Worm (Caenorhabditis elegans) whole organism, L4 larva: ENCODE results near the gene srh-250.

Source experiments
- D1046.2 ChIP-seq: fragments of 200-800 bp; sonication (Bioruptor generic); IDR thresholded peaks from 2 replicates; pipeline ENCODE4 v1.3.6; 2022; ENCODE audit warnings: missing genetic modification characterization, missing compliant biosample characterization
- F26F4.8 ChIP-seq: fragments of 200-800 bp; sonication (Bioruptor generic); conservative IDR thresholded peaks from 2 replicates; pipeline ENCODE4 v1.3.6; 2022; ENCODE audit warnings: missing genetic modification characterization, missing compliant biosample characterization
- F37D6.2 ChIP-seq: sonication (generic microtip); optimal IDR thresholded peaks from 2 replicates; lab custom pipeline; 2016; ENCODE audit warnings: mild to moderate bottlenecking, missing genetic modification characterization, missing compliant biosample characterization
- F44E2.7 ChIP-seq: fragments of 200-800 bp; sonication (Bioruptor generic); IDR thresholded peaks from 2 replicates; pipeline ENCODE4 v2.1.2; 2022; ENCODE audit warnings: missing genetic modification characterization, missing compliant biosample characterization
- F49E8.2 ChIP-seq: sonication (generic microtip); optimal IDR thresholded peaks from 2 replicates; lab custom pipeline; 2016; ENCODE audit warnings: missing compliant biosample characterization, mild to moderate bottlenecking, missing genetic modification characterization, borderline replicate concordance
- R02D3.7 ChIP-seq: fragments of 150-350 bp; sonication (generic microtip); optimal IDR thresholded peaks from 3 replicates; lab custom pipeline; 2014; ENCODE audit warnings: missing biosample characterization, missing genetic modification characterization
- Y5F2A.4 ChIP-seq: fragments of 200-800 bp; sonication (Bioruptor generic); optimal IDR thresholded peaks from 2 replicates; lab custom pipeline; 2018; ENCODE audit warnings: mild to moderate bottlenecking, missing genetic modification characterization, missing compliant biosample characterization
- Y75B8A.6 ChIP-seq: fragments of 200-800 bp; sonication (Bioruptor generic); IDR thresholded peaks from 2 replicates; pipeline ENCODE4 v1.3.6; 2022; ENCODE audit warnings: missing genetic modification reagents, missing genetic modification characterization, missing compliant biosample characterization
- attf-4 ChIP-seq: sonication (generic microtip); optimal IDR thresholded peaks from 3 replicates; lab custom pipeline; 2017; ENCODE audit warnings: missing biosample characterization, missing genetic modification characterization
- ceh-20 ChIP-seq: fragments of 200-800 bp; sonication (Bioruptor generic); IDR thresholded peaks from 2 replicates; pipeline ENCODE4 v1.3.6; 2022; ENCODE audit warnings: missing genetic modification reagents, missing genetic modification characterization, missing compliant biosample characterization
- ceh-32 ChIP-seq: sonication (generic microtip); optimal IDR thresholded peaks from 2 replicates; lab custom pipeline; 2016; ENCODE audit warnings: mild to moderate bottlenecking, missing genetic modification characterization, missing compliant biosample characterization; ENCODE audit not compliant: poor library complexity
- ceh-82 ChIP-seq: sonication (generic microtip); optimal IDR thresholded peaks from 2 replicates; lab custom pipeline; 2017; ENCODE audit warnings: missing biosample characterization, missing genetic modification characterization
- dmd-9 ChIP-seq: fragments of 200-800 bp; sonication (Bioruptor generic); IDR thresholded peaks from 2 replicates; pipeline ENCODE4 v1.3.6; 2022; ENCODE audit warnings: missing genetic modification reagents, missing genetic modification characterization, missing compliant biosample characterization
- dve-1 ChIP-seq: sonication (generic microtip); optimal IDR thresholded peaks from 2 replicates; lab custom pipeline; 2017; ENCODE audit warnings: antibody characterized with exemption, mild to moderate bottlenecking, missing genetic modification characterization, missing compliant biosample characterization; ENCODE audit not compliant: insufficient read depth
- lin-38 ChIP-seq: fragments of 200-800 bp; sonication (Bioruptor generic); IDR thresholded peaks from 2 replicates; pipeline ENCODE4 v1.3.6; 2022; ENCODE audit warnings: missing genetic modification reagents, missing genetic modification characterization, missing compliant biosample characterization
- lin-39 ChIP-seq: fragments of 150-350 bp; optimal IDR thresholded peaks from 2 replicates; lab custom pipeline; 2014; ENCODE audit warnings: missing biosample characterization, missing genetic modification reagents, missing genetic modification characterization
- lir-3 ChIP-seq: sonication (generic microtip); optimal IDR thresholded peaks from 2 replicates; lab custom pipeline; 2016; ENCODE audit warnings: mild to moderate bottlenecking, missing genetic modification characterization, missing compliant biosample characterization
- mdl-1 ChIP-seq, 2 experiments: fragments of 150-350 bp in 1 of 2; sonication (generic microtip) in 1 of 2; optimal IDR thresholded peaks; 2 replicates each; lab custom pipeline; 2014 to 2017; ENCODE audit warnings: missing biosample characterization in 2 of 2, missing genetic modification characterization in 2 of 2
- mdt-29 ChIP-seq: fragments of 200-800 bp; sonication (Bioruptor generic); IDR thresholded peaks from 2 replicates; pipeline ENCODE4 v1.3.6; 2022; ENCODE audit warnings: missing genetic modification reagents, missing genetic modification characterization, missing compliant biosample characterization
- mep-1 ChIP-seq: fragments of 150-350 bp; sonication (generic microtip); optimal IDR thresholded peaks from 3 replicates; lab custom pipeline; 2014; ENCODE audit warnings: missing biosample characterization, missing genetic modification characterization
- mxl-2 ChIP-seq: fragments of 200-800 bp; sonication (Bioruptor generic); conservative IDR thresholded peaks from 2 replicates; pipeline ENCODE4 v1.3.6; 2022; ENCODE audit warnings: missing genetic modification reagents, missing genetic modification characterization, missing compliant biosample characterization
- mxl-3 ChIP-seq: fragments of 200-800 bp; sonication (Bioruptor generic); optimal IDR thresholded peaks from 2 replicates; lab custom pipeline; 2018; ENCODE audit warnings: mild to moderate bottlenecking, missing genetic modification characterization, missing compliant biosample characterization
- nhr-10 ChIP-seq: fragments of 150-350 bp; optimal IDR thresholded peaks from 2 replicates; lab custom pipeline; 2014; ENCODE audit warnings: missing biosample characterization, missing genetic modification characterization
- nhr-102 ChIP-seq: sonication (generic microtip); optimal IDR thresholded peaks from 2 replicates; lab custom pipeline; 2016; ENCODE audit warnings: mild to moderate bottlenecking, missing genetic modification characterization, moderate library complexity, missing compliant biosample characterization
- nhr-111 ChIP-seq: fragments of 200-800 bp; sonication (Bioruptor generic); optimal IDR thresholded peaks from 2 replicates; lab custom pipeline; 2018; ENCODE audit warnings: mild to moderate bottlenecking, missing genetic modification characterization, missing compliant biosample characterization
- nhr-42 ChIP-seq: fragments of 200-800 bp; sonication (Bioruptor generic); IDR thresholded peaks from 2 replicates; pipeline ENCODE4 v1.3.6; 2022; ENCODE audit warnings: missing genetic modification characterization, missing compliant biosample characterization
- nhr-6 ChIP-seq: fragments of 150-350 bp; optimal IDR thresholded peaks from 2 replicates; lab custom pipeline; 2014; ENCODE audit warnings: missing biosample characterization, missing genetic modification characterization
- nhr-77 ChIP-seq: fragments of 150-350 bp; optimal IDR thresholded peaks from 2 replicates; lab custom pipeline; 2014; ENCODE audit warnings: missing biosample characterization, missing genetic modification characterization
- pha-4 ChIP-seq, 2 experiments: fragments of 150-350 bp in 1 of 2; fragments of 200-800 bp in 1 of 2; sonication (Bioruptor generic) in 1 of 2; IDR thresholded peaks in 1 of 2; optimal IDR thresholded peaks in 1 of 2; 2 replicates each; pipeline versions ENCODE4 v1.3.6 to Lab custom; 2014 to 2022; ENCODE audit warnings: missing genetic modification characterization in 2 of 2, missing genetic modification reagents in 2 of 2, missing biosample characterization in 1 of 2, missing compliant biosample characterization in 1 of 2
- php-3 ChIP-seq: fragments of 200-800 bp; sonication (Bioruptor generic); IDR thresholded peaks from 2 replicates; pipeline ENCODE4 v1.3.6; 2022; ENCODE audit warnings: missing genetic modification reagents, missing genetic modification characterization, missing compliant biosample characterization
- snpc-1.2 ChIP-seq: fragments of 200-800 bp; sonication (Bioruptor generic); IDR thresholded peaks from 2 replicates; pipeline ENCODE4 v1.3.6; 2022; ENCODE audit warnings: missing genetic modification reagents, missing genetic modification characterization, missing compliant biosample characterization
- unc-130 ChIP-seq: sonication (generic microtip); optimal IDR thresholded peaks from 2 replicates; lab custom pipeline; 2016; ENCODE audit warnings: missing genetic modification reagents, missing genetic modification characterization, missing compliant biosample characterization
- zag-1 ChIP-seq: fragments of 150-350 bp; optimal IDR thresholded peaks from 2 replicates; lab custom pipeline; 2014; ENCODE audit warnings: missing biosample characterization, missing genetic modification characterization
- zip-11 ChIP-seq: fragments of 200-800 bp; sonication (Bioruptor generic); IDR thresholded peaks from 2 replicates; pipeline ENCODE4 v1.3.6; 2022; ENCODE audit warnings: missing genetic modification characterization, missing compliant biosample characterization
- ztf-11 ChIP-seq: fragments of 150-350 bp; optimal IDR thresholded peaks from 2 replicates; lab custom pipeline; 2014; ENCODE audit warnings: missing biosample characterization, missing genetic modification characterization

Gene srh-250

ce11 chrII:3864652-3865051 lies 13.8 kb upstream of the srh-250 start, which contains the start of gene nhr-261:
TSS of gene nhr-261 (minus strand) at chrII:3864752.
- no peak for TF ChIP-seq mdl-1 (tag; optimal IDR thresholded peaks at IDR 0.05; lab: Kevin White, UChicago)
- TF ChIP-seq nhr-111, result no peak
- no peak for TF ChIP-seq F37D6.2
- no peak for TF ChIP-seq pha-4 (GFP tag; IDR thresholded peaks at IDR 0.05; lab: Robert Waterston, UW)
- no peak for TF ChIP-seq pha-4 (tag; optimal IDR thresholded peaks at IDR 0.05; lab: Kevin White, UChicago)
- no peak for TF ChIP-seq zip-11 (GFP tag; lab: Robert Waterston, UW)
- TF ChIP-seq D1046.2 (GFP tag; lab: Robert Waterston, UW), result no peak
- TF ChIP-seq F44E2.7 (GFP tag; lab: Robert Waterston, UW), result no peak
- TF ChIP-seq zag-1 (tag; lab: Kevin White, UChicago), result no peak
- TF ChIP-seq ztf-11 (tag; lab: Kevin White, UChicago), result no peak
- TF ChIP-seq, all 104 proteins: peak for 0

ce11 chrII:3869601-3870000 lies 8.8 kb upstream of the srh-250 start, which contains the start of gene oac-10:
TSS of gene oac-10 (plus strand) at chrII:3869901.
- TF ChIP-seq nhr-77 (tag; lab: Kevin White, UChicago) (no peak), R02D3.7 (tag; lab: Kevin White, UChicago) (no peak), Y75B8A.6 (GFP tag; lab: Robert Waterston, UW) (no peak), attf-4 (no peak), nhr-10 (tag; lab: Kevin White, UChicago) (no peak), mep-1 (tag; lab: Kevin White, UChicago) (no peak), mxl-2 (GFP tag; lab: Robert Waterston, UW) (no peak), nhr-42 (no peak), nhr-102 (tag; lab: Kevin White, UChicago) (no peak)

ce11 chrII:3877127-3877526 lies 1.3 kb upstream of the srh-250 start, which contains the start of gene nep-3:
TSS of gene nep-3 (minus strand) at chrII:3877227.
- TF ChIP-seq dmd-9 (GFP tag; lab: Robert Waterston, UW) (no peak), lir-3 (tag; lab: Kevin White, UChicago) (no peak), F49E8.2 (no peak), ceh-20 (no peak), dve-1 (tag; lab: Kevin White, UChicago) (no peak), nhr-6 (tag; lab: Kevin White, UChicago) (no peak), lin-39 (no peak)

- TF ChIP-seq Y5F2A.4 (GFP tag; lab: Kevin White, UChicago), result no peak
- no peak for TF ChIP-seq F26F4.8 (GFP tag; lab: Robert Waterston, UW)
- no peak for TF ChIP-seq mxl-3 (GFP tag; lab: Kevin White, UChicago)
- TF ChIP-seq snpc-1.2 (GFP tag; lab: Robert Waterston, UW), result no peak
- TF ChIP-seq mdt-29, result no peak
- TF ChIP-seq lin-38 (GFP tag; lab: Robert Waterston, UW), result no peak
- no peak for TF ChIP-seq unc-130 (GFP tag; lab: Kevin White, UChicago)
- no peak for TF ChIP-seq nhr-10 (tag; lab: Kevin White, UChicago)
- no peak for TF ChIP-seq lir-3 (tag; lab: Kevin White, UChicago)
- TF ChIP-seq ceh-82 (tag; lab: Kevin White, UChicago), result no peak
- no peak for TF ChIP-seq php-3
- no peak for TF ChIP-seq ceh-32 (tag; lab: Kevin White, UChicago)
- TF ChIP-seq, all 104 proteins: peak for 0
Measured at ce11 chrII:3877874-3878273, 556 bp upstream of the srh-250 start, which contains the start of gene sdz-7. TSS of gene sdz-7 (minus strand) at chrII:3877974.
